Worm (Caenorhabditis elegans) whole organism, late embryonic: ENCODE measurements around the gene C06E7.2.

Experiments used
- C08G9.2 ChIP-seq: sonication (generic microtip); optimal IDR thresholded peaks from 2 replicates; lab custom pipeline; 2016; ENCODE audit warnings: mild to moderate bottlenecking, missing genetic modification characterization, moderate library complexity, missing compliant biosample characterization
- Y22D7AL.16 ChIP-seq: sonication (generic microtip); optimal IDR thresholded peaks from 2 replicates; lab custom pipeline; 2016; ENCODE audit warnings: missing genetic modification characterization, missing compliant biosample characterization
- ceh-14 ChIP-seq: sonication (generic microtip); optimal IDR thresholded peaks from 2 replicates; lab custom pipeline; 2016; ENCODE audit warnings: missing genotype, missing genetic modification characterization, missing compliant biosample characterization
- ceh-19 ChIP-seq: fragments of 200-800 bp; sonication (Bioruptor generic); optimal IDR thresholded peaks from 2 replicates; lab custom pipeline; 2018; ENCODE audit warnings: mild to moderate bottlenecking, missing genetic modification characterization, missing compliant biosample characterization
- ceh-2 ChIP-seq: sonication (generic microtip); optimal IDR thresholded peaks from 2 replicates; lab custom pipeline; 2016; ENCODE audit warnings: missing genotype, missing genetic modification characterization, missing compliant biosample characterization
- ceh-22 ChIP-seq: sonication (generic microtip); optimal IDR thresholded peaks from 2 replicates; lab custom pipeline; 2017; ENCODE audit warnings: missing biosample characterization, missing genetic modification characterization
- ceh-24 ChIP-seq: sonication (generic microtip); optimal IDR thresholded peaks from 2 replicates; lab custom pipeline; 2016; ENCODE audit warnings: mild to moderate bottlenecking, missing genetic modification characterization, missing compliant biosample characterization
- ceh-31 ChIP-seq: sonication (generic microtip); optimal IDR thresholded peaks from 2 replicates; lab custom pipeline; 2016; ENCODE audit warnings: missing genetic modification characterization, missing compliant biosample characterization
- ceh-34 ChIP-seq: sonication (generic microtip); optimal IDR thresholded peaks from 2 replicates; lab custom pipeline; 2016; ENCODE audit warnings: mild to moderate bottlenecking, missing genetic modification characterization, missing compliant biosample characterization
- ceh-6 ChIP-seq: fragments of 200-800 bp; sonication (Bioruptor generic); optimal IDR thresholded peaks from 2 replicates; lab custom pipeline; 2018; ENCODE audit warnings: mild to moderate bottlenecking, missing genetic modification characterization, missing compliant biosample characterization
- ceh-9 ChIP-seq: sonication (generic microtip); optimal IDR thresholded peaks from 2 replicates; lab custom pipeline; 2016; ENCODE audit warnings: mild to moderate bottlenecking, missing genetic modification characterization, inconsistent platforms, missing compliant biosample characterization
- dve-1 ChIP-seq: sonication (generic microtip); optimal IDR thresholded peaks from 2 replicates; lab custom pipeline; 2017; ENCODE audit warnings: antibody characterized with exemption, mild to moderate bottlenecking, missing genetic modification characterization, missing compliant biosample characterization
- elt-2 ChIP-seq: sonication (generic microtip); optimal IDR thresholded peaks from 2 replicates; lab custom pipeline; 2016; ENCODE audit warnings: missing genetic modification reagents, missing genetic modification characterization, missing compliant biosample characterization
- fax-1 ChIP-seq: sonication (generic microtip); optimal IDR thresholded peaks from 2 replicates; lab custom pipeline; 2016; ENCODE audit warnings: missing genotype, missing genetic modification characterization, missing compliant biosample characterization
- fkh-6 ChIP-seq: sonication (generic microtip); optimal IDR thresholded peaks from 2 replicates; lab custom pipeline; 2016; ENCODE audit warnings: missing genetic modification characterization, missing compliant biosample characterization
- gmeb-2 ChIP-seq: sonication (generic microtip); optimal IDR thresholded peaks from 2 replicates; lab custom pipeline; 2016; ENCODE audit warnings: missing genetic modification characterization, inconsistent platforms, missing compliant biosample characterization
- hlh-13 ChIP-seq: fragments of 200-800 bp; sonication (Bioruptor generic); optimal IDR thresholded peaks from 2 replicates; lab custom pipeline; 2018; ENCODE audit warnings: mild to moderate bottlenecking, missing genetic modification characterization, missing compliant biosample characterization
- hlh-15 ChIP-seq: sonication (generic microtip); optimal IDR thresholded peaks from 2 replicates; lab custom pipeline; 2016; ENCODE audit warnings: missing genetic modification characterization, missing compliant biosample characterization
- hlh-30 ChIP-seq: sonication (generic microtip); optimal IDR thresholded peaks from 2 replicates; lab custom pipeline; 2017; ENCODE audit warnings: antibody characterized with exemption, missing genetic modification characterization, missing compliant biosample characterization; ENCODE audit not compliant: insufficient read depth
- hlh-6 ChIP-seq: sonication (generic microtip); optimal IDR thresholded peaks from 2 replicates; lab custom pipeline; 2016; ENCODE audit warnings: missing genotype, missing genetic modification characterization, missing compliant biosample characterization
- hlh-8 ChIP-seq: sonication (generic microtip); optimal IDR thresholded peaks from 2 replicates; lab custom pipeline; 2016; ENCODE audit warnings: missing genotype, missing genetic modification characterization, missing compliant biosample characterization
- lim-6 ChIP-seq: sonication (generic microtip); optimal IDR thresholded peaks from 2 replicates; lab custom pipeline; 2016; ENCODE audit warnings: missing genetic modification characterization, missing compliant biosample characterization
- lin-11 ChIP-seq: fragments of 200-800 bp; sonication (Bioruptor generic); optimal IDR thresholded peaks from 2 replicates; lab custom pipeline; 2018; ENCODE audit warnings: mild to moderate bottlenecking, missing genetic modification characterization, missing compliant biosample characterization
- madf-2 ChIP-seq: sonication (generic microtip); optimal IDR thresholded peaks from 2 replicates; lab custom pipeline; 2017; ENCODE audit warnings: missing genetic modification characterization, missing compliant biosample characterization
- mec-3 ChIP-seq: sonication (generic microtip); optimal IDR thresholded peaks from 2 replicates; lab custom pipeline; 2016; ENCODE audit warnings: borderline replicate concordance, missing genetic modification characterization, missing compliant biosample characterization
- pag-3 ChIP-seq: sonication (generic microtip); optimal IDR thresholded peaks from 2 replicates; lab custom pipeline; 2016; ENCODE audit warnings: missing compliant biosample characterization, missing genetic modification characterization, borderline replicate concordance
- pax-1 ChIP-seq: fragments of 150-350 bp; optimal IDR thresholded peaks from 2 replicates; lab custom pipeline; 2014; ENCODE audit warnings: missing biosample characterization, missing genetic modification characterization
- pha-4 ChIP-seq: fragments of 150-350 bp; optimal IDR thresholded peaks from 2 replicates; lab custom pipeline; 2018; ENCODE audit warnings: missing biosample characterization, missing genetic modification reagents, missing genetic modification characterization
- rnt-1 ChIP-seq: sonication (generic microtip); optimal IDR thresholded peaks from 2 replicates; lab custom pipeline; 2016; ENCODE audit warnings: missing genetic modification characterization, missing compliant biosample characterization
- sdc-2 ChIP-seq: sonication (generic microtip); optimal IDR thresholded peaks from 2 replicates; lab custom pipeline; 2016; ENCODE audit warnings: missing genotype, missing genetic modification characterization, missing compliant biosample characterization
- tbx-2 ChIP-seq: sonication (generic microtip); optimal IDR thresholded peaks from 2 replicates; lab custom pipeline; 2016; ENCODE audit warnings: missing genetic modification characterization, missing compliant biosample characterization
- unc-3 ChIP-seq, 2 experiments: fragments of 200-800 bp in 1 of 2; sonication (Bioruptor generic) in 1 of 2; sonication (generic microtip) in 1 of 2; conservative IDR thresholded peaks in 1 of 2; optimal IDR thresholded peaks in 1 of 2; 2 replicates each; pipeline versions ENCODE4 v1.3.6 to Lab custom; 2016 to 2022; ENCODE audit warnings: missing compliant biosample characterization in 2 of 2, missing genetic modification characterization in 2 of 2, missing genetic modification reagents in 1 of 2
- unc-42 ChIP-seq: sonication (generic microtip); optimal IDR thresholded peaks from 2 replicates; lab custom pipeline; 2016; ENCODE audit warnings: missing genotype, missing genetic modification characterization, missing compliant biosample characterization
- unc-55 ChIP-seq: sonication (generic microtip); optimal IDR thresholded peaks from 2 replicates; lab custom pipeline; 2017; ENCODE audit warnings: missing biosample characterization, missing genetic modification reagents, missing genetic modification characterization
- unc-86 ChIP-seq: sonication (generic microtip); optimal IDR thresholded peaks from 2 replicates; lab custom pipeline; 2016; ENCODE audit warnings: missing genetic modification characterization, missing compliant biosample characterization
- zip-5 ChIP-seq: sonication (generic microtip); optimal IDR thresholded peaks from 2 replicates; lab custom pipeline; 2016; ENCODE audit warnings: missing genetic modification characterization, missing compliant biosample characterization
- ztf-16 ChIP-seq: sonication (generic microtip); optimal IDR thresholded peaks from 2 replicates; lab custom pipeline; 2017; ENCODE audit warnings: missing genetic modification characterization, missing compliant biosample characterization

Gene C06E7.2

ce11 chrIV:5839178-5839577 lies at the start of gene C06E7.2:
Gene C06E7.2, plus strand, starts transcription at chrIV:5839478.
- TF ChIP-seq elt-2 (no peak), pax-1 (tag; lab: Kevin White, UChicago) (no peak), ceh-31 (tag; lab: Kevin White, UChicago) (no peak), lin-11 (tag; lab: Kevin White, UChicago) (no peak), ceh-19 (GFP tag; lab: Kevin White, UChicago) (no peak), ceh-24 (tag; lab: Kevin White, UChicago) (no peak)
- TF ChIP-seq, all 69 proteins: peak for 0

ce11 chrIV:5790993-5791392 lies 48.3 kb upstream of the C06E7.2 start, which contains the start of gene C31H1.2:
Gene C31H1.2, plus strand, starts transcription at chrIV:5791293.
- no peak for TF ChIP-seq ceh-6 (GFP tag; lab: Kevin White, UChicago)
- TF ChIP-seq lin-11 (tag; lab: Kevin White, UChicago), result no peak
- no peak for TF ChIP-seq C08G9.2
- TF ChIP-seq lim-6 (tag; lab: Kevin White, UChicago), result no peak
- TF ChIP-seq unc-42 (tag; lab: Kevin White, UChicago), result no peak
- no peak for TF ChIP-seq pag-3 (tag; lab: Kevin White, UChicago)
- TF ChIP-seq rnt-1 (tag; lab: Kevin White, UChicago), result no peak
- TF ChIP-seq unc-55, result no peak
- no peak for TF ChIP-seq sdc-2 (tag; lab: Kevin White, UChicago)
- no peak for TF ChIP-seq hlh-6 (tag; lab: Kevin White, UChicago)
- no peak for TF ChIP-seq unc-86
- no peak for TF ChIP-seq ztf-16
- no peak for TF ChIP-seq ceh-34 (tag; lab: Kevin White, UChicago)
- TF ChIP-seq hlh-13 (GFP tag; lab: Kevin White, UChicago), result no peak
- TF ChIP-seq zip-5 (tag; lab: Kevin White, UChicago), result no peak
- no peak for TF ChIP-seq ceh-31 (tag; lab: Kevin White, UChicago)
- no peak for TF ChIP-seq fax-1 (tag; lab: Kevin White, UChicago)
- no peak for TF ChIP-seq gmeb-2 (tag; lab: Kevin White, UChicago)

- TF ChIP-seq hlh-30 (tag; lab: Kevin White, UChicago), result no peak
- TF ChIP-seq tbx-2 (tag; lab: Kevin White, UChicago), result no peak
- no peak for TF ChIP-seq ceh-24 (tag; lab: Kevin White, UChicago)
- no peak for TF ChIP-seq pha-4
- no peak for TF ChIP-seq madf-2 (tag; lab: Kevin White, UChicago)
- TF ChIP-seq fkh-6 (tag; lab: Kevin White, UChicago), result no peak
- TF ChIP-seq unc-55, result no peak
- no peak for TF ChIP-seq ceh-2 (tag; lab: Kevin White, UChicago)
- TF ChIP-seq dve-1 (tag; lab: Kevin White, UChicago), result no peak
- TF ChIP-seq ceh-9 (tag; lab: Kevin White, UChicago), result no peak
- TF ChIP-seq ceh-14 (tag; lab: Kevin White, UChicago), result no peak
- no peak for TF ChIP-seq unc-3 (GFP tag; conservative IDR thresholded peaks at IDR 0.05; lab: Robert Waterston, UW)
- no peak for TF ChIP-seq unc-3 (tag; optimal IDR thresholded peaks at IDR 0.05; lab: Kevin White, UChicago)
- TF ChIP-seq sdc-2 (tag; lab: Kevin White, UChicago), result no peak
- no peak for TF ChIP-seq elt-2
Observed at ce11 chrIV:5795495-5795894, 43.8 kb upstream of the C06E7.2 start.

- TF ChIP-seq hlh-8 (no peak), ceh-31 (tag; lab: Kevin White, UChicago) (no peak), C08G9.2 (no peak), rnt-1 (tag; lab: Kevin White, UChicago) (no peak)
Observed at ce11 chrIV:5796694-5797093, 42.6 kb upstream of the C06E7.2 start, which contains the start of gene C31H1.5. Gene C31H1.5, minus strand, starts transcription at chrIV:5796794.

ce11 chrIV:5797153-5797552 lies 42.1 kb upstream of the C06E7.2 start, which contains the start of gene C31H1.1:
Gene C31H1.1, plus strand, starts transcription at chrIV:5797453.
- no peak for TF ChIP-seq fax-1 (tag; lab: Kevin White, UChicago)
- no peak for TF ChIP-seq fkh-6 (tag; lab: Kevin White, UChicago)
- TF ChIP-seq pha-4, result no peak
- no peak for TF ChIP-seq ceh-24 (tag; lab: Kevin White, UChicago)
- TF ChIP-seq hlh-13 (GFP tag; lab: Kevin White, UChicago), result no peak
- TF ChIP-seq ceh-14 (tag; lab: Kevin White, UChicago), result no peak
- no peak for TF ChIP-seq Y22D7AL.16 (tag; lab: Kevin White, UChicago)
- TF ChIP-seq pax-1 (tag; lab: Kevin White, UChicago), result no peak
- TF ChIP-seq lin-11 (tag; lab: Kevin White, UChicago), result no peak
- TF ChIP-seq hlh-15 (tag; lab: Kevin White, UChicago), result no peak
- no peak for TF ChIP-seq ceh-9 (tag; lab: Kevin White, UChicago)
- no peak for TF ChIP-seq unc-3 (GFP tag; conservative IDR thresholded peaks at IDR 0.05; lab: Robert Waterston, UW)
- no peak for TF ChIP-seq unc-3 (tag; optimal IDR thresholded peaks at IDR 0.05; lab: Kevin White, UChicago)
- no peak for TF ChIP-seq madf-2 (tag; lab: Kevin White, UChicago)
- no peak for TF ChIP-seq sdc-2 (tag; lab: Kevin White, UChicago)
- no peak for TF ChIP-seq mec-3
- no peak for TF ChIP-seq ceh-22 (tag; lab: Kevin White, UChicago)
